Fruit fly (Drosophila melanogaster): ENCODE results near the gene CG34452.

The CG34452 gene

dm6 chr3L:15675111-15675510, 12.6 kb downstream of the CG34452 start (continued):
- TF ChIP-seq ATbp (GFP tag; optimal IDR thresholded peaks at IDR 0.05) (peak; percentile 50), HmgZ (tag; optimal IDR thresholded peaks at IDR 0.05) (no peak), CG12071 (GFP tag; optimal IDR thresholded peaks at IDR 0.05) (no peak), CG9797 (GFP tag; optimal IDR thresholded peaks at IDR 0.05) (no peak), chinmo (GFP tag; IDR thresholded peaks at IDR 0.05; ENCODE audit: partially characterized antibody) (no peak), CG14441 (GFP tag; IDR thresholded peaks at IDR 0.05) (no peak), abd-A (tag; optimal IDR thresholded peaks at IDR 0.05) (no peak), Gug (GFP tag; IDR thresholded peaks at IDR 0.05) (no peak), fd3F (GFP tag; optimal IDR thresholded peaks at IDR 0.05) (no peak), h (optimal IDR thresholded peaks at IDR 0.05) (no peak), unpg (GFP tag; optimal IDR thresholded peaks at IDR 0.05) (peak; percentile 80), CG17186 (GFP tag; optimal IDR thresholded peaks at IDR 0.05) (peak; percentile 62), CG8478 (optimal IDR thresholded peaks at IDR 0.05) (no peak), Spps (tag; optimal IDR thresholded peaks at IDR 0.05) (peak; percentile 86), CG12942 (GFP tag; optimal IDR thresholded peaks at IDR 0.05) (peak; percentile 52), CG13296 (GFP tag; optimal IDR thresholded peaks at IDR 0.05) (no peak), inv (GFP tag; IDR thresholded peaks at IDR 0.05; ENCODE audit: partially characterized antibody) (no peak), onecut (GFP tag; IDR thresholded peaks at IDR 0.05) (0 out of 2 replicates have a peak, but pooled peaks have one; percentile 22), CG11695 (GFP tag; IDR thresholded peaks at IDR 0.05) (0 out of 3 replicates have a peak, but pooled peaks have one; percentile 44), Taf1 (GFP tag; IDR thresholded peaks at IDR 0.05) (no peak), CG42726 (GFP tag; IDR thresholded peaks at IDR 0.05; ENCODE audit: partially characterized antibody) (no peak), CG2116 (GFP tag; optimal IDR thresholded peaks at IDR 0.05) (no peak), B-H2 (GFP tag; optimal IDR thresholded peaks at IDR 0.05) (no peak), CG1233 (GFP tag; optimal IDR thresholded peaks at IDR 0.05) (peak; percentile 61), pzg (GFP tag; optimal IDR thresholded peaks at IDR 0.05) (no peak), H2.0 (GFP tag; IDR thresholded peaks at IDR 0.05) (peak; percentile 30; the same call in 1 of the 2 replicates), gro (GFP tag; optimal IDR thresholded peaks at IDR 0.05) (no peak), Opbp (GFP tag; IDR thresholded peaks at IDR 0.05; ENCODE audit: partially characterized antibody) (no peak), chif (GFP tag; optimal IDR thresholded peaks at IDR 0.05) (peak; percentile 63 to 88), hth (optimal IDR thresholded peaks at IDR 0.05) (no peak), dan (GFP tag; IDR thresholded peaks at IDR 0.05) (peak; percentile 54; the same call in 1 of the 2 replicates), fru (optimal IDR thresholded peaks at IDR 0.05) (no peak), zf30C (GFP tag; optimal IDR thresholded peaks at IDR 0.05) (peak; percentile 84), CG2120 (GFP tag; optimal IDR thresholded peaks at IDR 0.05) (no peak), CG17328 (GFP tag; IDR thresholded peaks at IDR 0.05) (peak; percentile 79), HLHmδ (GFP tag; optimal IDR thresholded peaks at IDR 0.05) (no peak), da (GFP tag; optimal IDR thresholded peaks at IDR 0.05) (peak; percentile 66), sug (tag; optimal IDR thresholded peaks at IDR 0.05) (no peak), Adf1 (GFP tag; IDR thresholded peaks at IDR 0.05) (no peak), NC2α (GFP tag; optimal IDR thresholded peaks at IDR 0.05) (peak; percentile 28), salm (tag; optimal IDR thresholded peaks at IDR 0.05) (peak; percentile 31), HHEX (GFP tag; optimal IDR thresholded peaks at IDR 0.05) (peak; percentile 12), pb (GFP tag; optimal IDR thresholded peaks at IDR 0.05) (no peak), lmd (GFP tag; IDR thresholded peaks at IDR 0.05) (peak; percentile 50; the same call in 1 of the 2 replicates), ranshi (GFP tag; IDR thresholded peaks at IDR 0.05) (peak; percentile 12; the same call in 1 of the 2 replicates), Ets65A (GFP tag) (peak; percentile 94), Tbp (GFP tag; optimal IDR thresholded peaks at IDR 0.05) (no peak), CG12236 (GFP tag; optimal IDR thresholded peaks at IDR 0.05) (peak; percentile 68), jigr1 (GFP tag; IDR thresholded peaks at IDR 0.05) (no peak), sim (GFP tag; IDR thresholded peaks at IDR 0.05) (peak; percentile 59), CG6689 (GFP tag; IDR thresholded peaks at IDR 0.05) (peak; percentile 73), CG7839 (tag; optimal IDR thresholded peaks at IDR 0.05) (peak; percentile 71), pum (GFP tag; optimal IDR thresholded peaks at IDR 0.05) (peak; percentile 78)
